Worm (Caenorhabditis elegans) whole organism, L3 larva: ENCODE data around the gene Y57G11C.46.
A peak's percentile ranks its signal among the peaks of the same experiment; 100 is the strongest.
"Not testable (repeated sequence)": the region's sequence is repeated elsewhere in the genome, so short reads cannot be mapped to it uniquely, and the experiment has no call there.

Experiments
- R02D3.7 ChIP-seq: fragments of 150-350 bp; optimal IDR thresholded peaks from 2 replicates; lab custom pipeline; 2014; ENCODE audit warnings: missing biosample characterization, missing genetic modification characterization
- ZK546.5 ChIP-seq: sonication (generic microtip); optimal IDR thresholded peaks from 2 replicates; lab custom pipeline; 2017; ENCODE audit warnings: missing biosample characterization, missing genetic modification characterization
- aly-2 ChIP-seq: fragments of 150-350 bp; optimal IDR thresholded peaks from 2 replicates; lab custom pipeline; 2014; ENCODE audit warnings: missing biosample characterization, missing genetic modification characterization
- ama-1 ChIP-seq: fragments of 150-350 bp; optimal IDR thresholded peaks from 2 replicates; lab custom pipeline; 2018
- ceh-16 ChIP-seq: sonication (generic microtip); optimal IDR thresholded peaks from 2 replicates; lab custom pipeline; 2017; ENCODE audit warnings: missing biosample characterization, missing genetic modification characterization
- ceh-28 ChIP-seq: fragments of 150-350 bp; optimal IDR thresholded peaks from 2 replicates; lab custom pipeline; 2014; ENCODE audit warnings: missing biosample characterization, missing genetic modification reagents, missing genetic modification characterization
- ceh-82 ChIP-seq: fragments of 150-350 bp; optimal IDR thresholded peaks from 2 replicates; lab custom pipeline; 2014; ENCODE audit warnings: missing biosample characterization, missing genetic modification characterization
- ceh-9 ChIP-seq: sonication (generic microtip); optimal IDR thresholded peaks from 2 replicates; lab custom pipeline; 2018; ENCODE audit warnings: missing biosample characterization, missing genetic modification characterization
- daf-12 ChIP-seq: fragments of 150-350 bp; optimal IDR thresholded peaks from 2 replicates; lab custom pipeline; 2014; ENCODE audit warnings: missing biosample characterization, missing genetic modification reagents, missing genetic modification characterization
- egl-27 ChIP-seq: sonication (generic microtip); optimal IDR thresholded peaks from 4 replicates; lab custom pipeline; 2017; ENCODE audit warnings: missing biosample characterization, missing genetic modification reagents, missing genetic modification characterization
- egl-5 ChIP-seq: fragments of 150-350 bp; optimal IDR thresholded peaks from 2 replicates; lab custom pipeline; 2017; ENCODE audit warnings: missing biosample characterization, missing genetic modification reagents, missing genetic modification characterization, inconsistent platforms
- elt-1 ChIP-seq: fragments of 150-350 bp; optimal IDR thresholded peaks from 2 replicates; lab custom pipeline; 2014; ENCODE audit warnings: missing biosample characterization, missing genetic modification characterization
- elt-2 ChIP-seq: sonication (generic microtip); optimal IDR thresholded peaks from 2 replicates; lab custom pipeline; 2016; ENCODE audit warnings: missing genetic modification reagents, mild to moderate bottlenecking, missing genetic modification characterization, missing compliant biosample characterization
- elt-3 ChIP-seq, 3 experiments: fragments of 150-350 bp in 1 of 3; sonication (generic microtip) in 2 of 3; optimal IDR thresholded peaks; 2 replicates in 2 of 3; 4 replicates in 1 of 3; lab custom pipeline; 2014 to 2017; ENCODE audit warnings: missing biosample characterization in 3 of 3, missing genetic modification characterization in 3 of 3
- eor-1 ChIP-seq, 2 experiments: fragments of 150-350 bp; optimal IDR thresholded peaks; 2 replicates each; lab custom pipeline; 2014 to 2018; ENCODE audit warnings: missing biosample characterization in 2 of 2, missing genetic modification characterization in 2 of 2
- fkh-10 ChIP-seq: sonication (generic microtip); optimal IDR thresholded peaks from 2 replicates; lab custom pipeline; 2017; ENCODE audit warnings: missing biosample characterization, missing genetic modification reagents, missing genetic modification characterization
- fkh-2 ChIP-seq: fragments of 150-350 bp; optimal IDR thresholded peaks from 2 replicates; lab custom pipeline; 2014; ENCODE audit warnings: missing biosample characterization, missing genetic modification reagents, missing genetic modification characterization
- fos-1 ChIP-seq: fragments of 150-350 bp; optimal IDR thresholded peaks from 2 replicates; lab custom pipeline; 2014; ENCODE audit warnings: missing biosample characterization, missing genetic modification characterization
- hmg-11 ChIP-seq: sonication (generic microtip); optimal IDR thresholded peaks from 2 replicates; lab custom pipeline; 2016; ENCODE audit warnings: missing genetic modification characterization, missing compliant biosample characterization
- jun-1 ChIP-seq: fragments of 150-350 bp; optimal IDR thresholded peaks from 2 replicates; lab custom pipeline; 2014; ENCODE audit warnings: missing biosample characterization, missing genetic modification reagents, missing genetic modification characterization
- lin-15B ChIP-seq: fragments of 150-350 bp; optimal IDR thresholded peaks from 2 replicates; lab custom pipeline; 2014; ENCODE audit warnings: missing biosample characterization, missing genetic modification characterization
- lin-39 ChIP-seq: fragments of 150-350 bp; optimal IDR thresholded peaks from 2 replicates; lab custom pipeline; 2018; ENCODE audit warnings: missing biosample characterization, missing genetic modification reagents, missing genetic modification characterization
- lsy-12 ChIP-seq: sonication (generic microtip); optimal IDR thresholded peaks from 2 replicates; lab custom pipeline; 2016; ENCODE audit warnings: mild to moderate bottlenecking, missing genetic modification characterization, missing compliant biosample characterization
- mdl-1 ChIP-seq: fragments of 150-350 bp; optimal IDR thresholded peaks from 2 replicates; lab custom pipeline; 2014; ENCODE audit warnings: missing biosample characterization, missing genetic modification characterization
- mml-1 ChIP-seq: fragments of 150-350 bp; sonication (generic microtip); optimal IDR thresholded peaks from 3 replicates; lab custom pipeline; 2014; ENCODE audit warnings: missing biosample characterization, missing genetic modification characterization
- nfya-1 ChIP-seq: sonication (generic microtip); optimal IDR thresholded peaks from 2 replicates; lab custom pipeline; 2017; ENCODE audit warnings: missing genetic modification characterization, mild to moderate bottlenecking, missing compliant biosample characterization, antibody characterized with exemption, moderate library complexity; ENCODE audit not compliant: insufficient read depth
- nhr-11 ChIP-seq: fragments of 150-350 bp; optimal IDR thresholded peaks from 2 replicates; lab custom pipeline; 2014; ENCODE audit warnings: missing biosample characterization, missing genetic modification characterization
- nhr-12 ChIP-seq: fragments of 150-350 bp; optimal IDR thresholded peaks from 2 replicates; lab custom pipeline; 2014; ENCODE audit warnings: missing biosample characterization, missing genetic modification characterization
- nhr-23 ChIP-seq: fragments of 150-350 bp; optimal IDR thresholded peaks from 2 replicates; lab custom pipeline; 2014; ENCODE audit warnings: missing biosample characterization, missing genetic modification reagents, missing genetic modification characterization
- nhr-237 ChIP-seq: fragments of 150-350 bp; optimal IDR thresholded peaks from 2 replicates; lab custom pipeline; 2014; ENCODE audit warnings: missing biosample characterization, missing genetic modification characterization
- nhr-25 ChIP-seq: sonication (generic microtip); optimal IDR thresholded peaks from 2 replicates; lab custom pipeline; 2017; ENCODE audit warnings: missing biosample characterization, missing genetic modification characterization
- nhr-28 ChIP-seq: fragments of 150-350 bp; optimal IDR thresholded peaks from 2 replicates; lab custom pipeline; 2014; ENCODE audit warnings: missing biosample characterization, missing genetic modification characterization
- nhr-43 ChIP-seq: sonication (generic microtip); optimal IDR thresholded peaks from 2 replicates; lab custom pipeline; 2016; ENCODE audit warnings: mild to moderate bottlenecking, missing genetic modification characterization, missing compliant biosample characterization; ENCODE audit not compliant: poor library complexity, severe bottlenecking
- nhr-67 ChIP-seq: fragments of 150-350 bp; optimal IDR thresholded peaks from 2 replicates; lab custom pipeline; 2014; ENCODE audit warnings: missing biosample characterization, missing genetic modification characterization
- nhr-76 ChIP-seq: fragments of 150-350 bp; sonication (generic microtip); optimal IDR thresholded peaks from 5 replicates; lab custom pipeline; 2014; ENCODE audit warnings: missing biosample characterization, missing genetic modification characterization
- nhr-77 ChIP-seq: fragments of 150-350 bp; optimal IDR thresholded peaks from 2 replicates; lab custom pipeline; 2014; ENCODE audit warnings: missing biosample characterization, missing genetic modification characterization
- pha-4 ChIP-seq: fragments of 150-350 bp; optimal IDR thresholded peaks from 2 replicates; lab custom pipeline; 2014; ENCODE audit warnings: missing biosample characterization, missing genetic modification reagents, missing genetic modification characterization
- pqm-1 ChIP-seq: fragments of 150-350 bp; optimal IDR thresholded peaks from 2 replicates; lab custom pipeline; 2017; ENCODE audit warnings: missing biosample characterization, missing genetic modification characterization, inconsistent platforms
- sea-2 ChIP-seq: fragments of 150-350 bp; sonication (generic microtip); optimal IDR thresholded peaks from 4 replicates; lab custom pipeline; 2014; ENCODE audit warnings: missing biosample characterization, missing genetic modification reagents, missing genetic modification characterization
- skn-1 ChIP-seq: fragments of 150-350 bp; optimal IDR thresholded peaks from 2 replicates; lab custom pipeline; 2014; ENCODE audit warnings: missing biosample characterization, missing genetic modification characterization
- snpc-4 ChIP-seq: fragments of 150-350 bp; optimal IDR thresholded peaks from 2 replicates; lab custom pipeline; 2014; ENCODE audit warnings: missing biosample characterization, missing genetic modification characterization
- tbx-2 ChIP-seq: sonication (generic microtip); optimal IDR thresholded peaks from 2 replicates; lab custom pipeline; 2016; ENCODE audit warnings: mild to moderate bottlenecking, missing genetic modification characterization, missing compliant biosample characterization
- unc-39 ChIP-seq: sonication (generic microtip); optimal IDR thresholded peaks from 4 replicates; lab custom pipeline; 2017; ENCODE audit warnings: missing biosample characterization, missing genetic modification characterization
- unc-62 ChIP-seq: fragments of 150-350 bp; sonication (generic microtip); optimal IDR thresholded peaks from 4 replicates; lab custom pipeline; 2014; ENCODE audit warnings: missing biosample characterization, missing genetic modification reagents, missing genetic modification characterization
- zag-1 ChIP-seq: fragments of 150-350 bp; optimal IDR thresholded peaks from 2 replicates; lab custom pipeline; 2014; ENCODE audit warnings: missing biosample characterization, missing genetic modification characterization
- ztf-11 ChIP-seq: fragments of 150-350 bp; optimal IDR thresholded peaks from 2 replicates; lab custom pipeline; 2014; ENCODE audit warnings: missing biosample characterization, missing genetic modification characterization
- ztf-4 ChIP-seq: fragments of 150-350 bp; optimal IDR thresholded peaks from 2 replicates; lab custom pipeline; 2014; ENCODE audit warnings: missing biosample characterization, missing genetic modification characterization

Y57G11C.46 gene

ce11 chrIV:14843062-14843461 is 26.9 kb upstream of the Y57G11C.46 start, which contains the start of gene Y57G11C.20:
Y57G11C.20 (plus strand) TSS chrIV:14843362.
- TF ChIP-seq fkh-2 (tag; lab: Kevin White, UChicago); ceh-16; eor-1 (tag; optimal IDR thresholded peaks at IDR 0.05; lab: Kevin White, UChicago): not testable (repeated sequence)

- no peak for TF ChIP-seq daf-12 (tag; lab: Kevin White, UChicago)
- peak; percentile 94 for TF ChIP-seq nhr-43 (tag; lab: Kevin White, UChicago)
- no peak for TF ChIP-seq elt-3 (tag; optimal IDR thresholded peaks at IDR 0.05; lab: Kevin White, UChicago)
- peak; percentile 73 for TF ChIP-seq snpc-4 (tag; lab: Kevin White, UChicago)
- peak; percentile 91 for TF ChIP-seq ceh-28 (tag; lab: Kevin White, UChicago)
- TF ChIP-seq mml-1 (tag; lab: Kevin White, UChicago), result no peak
- TF ChIP-seq fos-1 (tag; lab: Kevin White, UChicago), result peak; percentile 69
- no peak for TF ChIP-seq lsy-12 (tag; lab: Kevin White, UChicago)
- TF ChIP-seq R02D3.7 (tag; lab: Kevin White, UChicago), result peak; percentile 68
- TF ChIP-seq jun-1, result peak; percentile 36
- TF ChIP-seq eor-1 (tag; optimal IDR thresholded peaks at IDR 0.05; lab: Kevin White, UChicago), result no peak
- TF ChIP-seq lin-15B, result peak; percentile 53
- no peak for TF ChIP-seq unc-39 (tag; lab: Kevin White, UChicago)
- peak; percentile 13 for TF ChIP-seq ama-1 (lab: Kevin White, UChicago)
- TF ChIP-seq nhr-11, result no peak
- peak; percentile 48 for TF ChIP-seq egl-5
- TF ChIP-seq aly-2 (tag; lab: Kevin White, UChicago), result peak; percentile 43
- no peak for TF ChIP-seq ztf-11
- no peak for TF ChIP-seq sea-2 (GFP tag; lab: Kevin White, UChicago)
- TF ChIP-seq nhr-12 (tag; lab: Kevin White, UChicago), result no peak
- TF ChIP-seq nhr-67 (tag; lab: Kevin White, UChicago), result peak; percentile 14
- no peak for TF ChIP-seq nhr-28 (tag; lab: Kevin White, UChicago)
- TF ChIP-seq zag-1 (tag; lab: Kevin White, UChicago), result peak; percentile 5
- TF ChIP-seq ceh-82 (tag; lab: Kevin White, UChicago), result peak; percentile 76
- TF ChIP-seq nhr-237 (tag; lab: Kevin White, UChicago), result no peak
- no peak for TF ChIP-seq fkh-10
- no peak for TF ChIP-seq ztf-4
- TF ChIP-seq tbx-2 (tag; lab: Kevin White, UChicago), result peak; percentile 89
- TF ChIP-seq skn-1 (tag; lab: Kevin White, UChicago), result peak; percentile 30
- TF ChIP-seq lin-39 (tag; lab: Kevin White, UChicago), result peak; percentile 85
- peak; percentile 31 for TF ChIP-seq elt-2
- peak; percentile 64 for TF ChIP-seq egl-27 (tag; lab: Kevin White, UChicago)
- peak; percentile 59 for TF ChIP-seq unc-62 (GFP tag; lab: Kevin White, UChicago)
- TF ChIP-seq ceh-16, result no peak
- no peak for TF ChIP-seq mdl-1
- TF ChIP-seq nhr-23 (tag; lab: Kevin White, UChicago), result peak; percentile 81
- no peak for TF ChIP-seq fkh-2 (tag; lab: Kevin White, UChicago)
- no peak for TF ChIP-seq ZK546.5
- peak; percentile 76 for TF ChIP-seq nfya-1 (tag; lab: Kevin White, UChicago)
- TF ChIP-seq nhr-25 (tag; lab: Kevin White, UChicago), result peak; percentile 87
- peak; percentile 96 for TF ChIP-seq hmg-11 (tag; lab: Kevin White, UChicago)
- TF ChIP-seq pqm-1 (tag; lab: Kevin White, UChicago), result no peak
- no peak for TF ChIP-seq nhr-76 (tag; lab: Kevin White, UChicago)
- TF ChIP-seq pha-4, result peak; percentile 23
- TF ChIP-seq elt-1, result no peak
- peak; percentile 12 for TF ChIP-seq nhr-77 (tag; lab: Kevin White, UChicago)
- TF ChIP-seq ceh-9 (tag; lab: Kevin White, UChicago), result no peak
Measured at ce11 chrIV:14838095-14838494, 21.9 kb upstream of the Y57G11C.46 start.
